Worm (Caenorhabditis elegans): ENCODE measurements around the gene F09C6.12.

- no peak for TF ChIP-seq lin-39 (tag; optimal IDR thresholded peaks at IDR 0.05)
- TF ChIP-seq ztf-11 (tag; optimal IDR thresholded peaks at IDR 0.05), result no peak
- no peak for TF ChIP-seq skn-1 (tag; optimal IDR thresholded peaks at IDR 0.05)
- TF ChIP-seq jun-1 (tag; optimal IDR thresholded peaks at IDR 0.05), result no peak
- no peak for TF ChIP-seq unc-62 (GFP tag; optimal IDR thresholded peaks at IDR 0.05)
- no peak for TF ChIP-seq ama-1 (optimal IDR thresholded peaks at IDR 0.05)
- no peak for TF ChIP-seq mdl-1 (tag; optimal IDR thresholded peaks at IDR 0.05)
- no peak for TF ChIP-seq fos-1 (tag; optimal IDR thresholded peaks at IDR 0.05)
- no peak for TF ChIP-seq ceh-16 (tag; optimal IDR thresholded peaks at IDR 0.05)
- TF ChIP-seq egl-27 (tag; optimal IDR thresholded peaks at IDR 0.05), result no peak
- no peak for TF ChIP-seq nfya-1 (tag; optimal IDR thresholded peaks at IDR 0.05; ENCODE audit: insufficient read depth)
- no peak for TF ChIP-seq pha-4 (tag; optimal IDR thresholded peaks at IDR 0.05)
- TF ChIP-seq nhr-25 (tag; optimal IDR thresholded peaks at IDR 0.05), result no peak
Measured at ce11 chrV:16838435-16838834, 44.2 kb upstream of the F09C6.12 start.
